Worm (Caenorhabditis elegans) whole organism, L4/young adult: ENCODE results near the gene tat-4.

Source experiments
- dao-5 ChIP-seq: sonication (generic microtip); optimal IDR thresholded peaks from 2 replicates; lab custom pipeline; 2016; ENCODE audit warnings: missing genotype, missing genetic modification characterization, moderate library complexity, missing compliant biosample characterization
- him-1 ChIP-seq: sonication (generic microtip); optimal IDR thresholded peaks from 2 replicates; lab custom pipeline; 2016; ENCODE audit warnings: missing genotype, missing genetic modification reagents, missing genetic modification characterization, missing compliant biosample characterization

ce11 chrII:6208116-6208515 lies 36.0 kb downstream of the tat-4 start, which contains the start of gene daf-37:
- TF ChIP-seq him-1 (no peak), dao-5 (no peak)
